Worm (Caenorhabditis elegans) whole organism, L3 larva: ENCODE measurements around the gene nhr-255.

Source experiments
- egl-27 ChIP-seq: sonication (generic microtip); optimal IDR thresholded peaks from 4 replicates; lab custom pipeline; 2017; ENCODE audit warnings: missing biosample characterization, missing genetic modification reagents, missing genetic modification characterization
- elt-2 ChIP-seq: sonication (generic microtip); optimal IDR thresholded peaks from 2 replicates; lab custom pipeline; 2016; ENCODE audit warnings: missing genetic modification reagents, mild to moderate bottlenecking, missing genetic modification characterization, missing compliant biosample characterization
- nhr-237 ChIP-seq: fragments of 150-350 bp; optimal IDR thresholded peaks from 2 replicates; lab custom pipeline; 2014; ENCODE audit warnings: missing biosample characterization, missing genetic modification characterization
- nhr-28 ChIP-seq: fragments of 150-350 bp; optimal IDR thresholded peaks from 2 replicates; lab custom pipeline; 2014; ENCODE audit warnings: missing biosample characterization, missing genetic modification characterization
- snpc-4 ChIP-seq: fragments of 150-350 bp; optimal IDR thresholded peaks from 2 replicates; lab custom pipeline; 2014; ENCODE audit warnings: missing biosample characterization, missing genetic modification characterization
- unc-62 ChIP-seq: fragments of 150-350 bp; sonication (generic microtip); optimal IDR thresholded peaks from 4 replicates; lab custom pipeline; 2014; ENCODE audit warnings: missing biosample characterization, missing genetic modification reagents, missing genetic modification characterization
- ztf-11 ChIP-seq: fragments of 150-350 bp; optimal IDR thresholded peaks from 2 replicates; lab custom pipeline; 2014; ENCODE audit warnings: missing biosample characterization, missing genetic modification characterization

DNA sequence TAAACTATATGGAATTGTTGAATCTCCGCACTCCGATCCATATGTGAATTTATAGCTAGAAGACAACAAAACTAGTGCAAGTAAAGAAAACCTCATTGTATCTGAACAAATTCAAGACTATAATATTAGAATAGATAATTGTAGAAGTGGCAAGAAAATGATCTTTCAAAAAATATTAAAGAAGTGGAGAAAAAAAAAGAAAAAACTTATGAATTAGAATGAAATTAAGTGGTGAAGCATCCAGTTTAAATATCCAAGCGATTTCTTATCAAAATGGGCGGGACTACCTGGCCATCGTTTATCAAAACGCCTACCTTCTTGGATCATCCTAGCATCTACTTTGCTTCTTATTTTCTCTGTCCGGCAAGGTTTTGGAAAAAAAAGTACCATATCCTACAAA lies 14.8 kb downstream of the nhr-255 start, which contains the start of gene wrt-4:
- TF ChIP-seq snpc-4 (tag; lab: Kevin White, UChicago): no peak
- no peak for TF ChIP-seq unc-62
- no peak for TF ChIP-seq nhr-237 (tag; lab: Kevin White, UChicago)
- TF ChIP-seq ztf-11: no peak
- TF ChIP-seq elt-2 (tag; lab: Kevin White, UChicago): no peak
- no peak for TF ChIP-seq egl-27 (tag; lab: Kevin White, UChicago)
- TF ChIP-seq nhr-28: no peak
